Fruit fly (Drosophila melanogaster) whole organism, adult: ENCODE results near the gene Gr64d.

ENCODE experiments used
- CG11617 ChIP-seq: fragments of 200-800 bp; sonication (Bioruptor generic); optimal IDR thresholded peaks from 2 replicates; lab custom pipeline; 2017; ENCODE audit warnings: mild to moderate bottlenecking, missing biosample characterization, missing genetic modification reagents, missing genetic modification characterization
- CG12768 ChIP-seq: fragments of 200-800 bp; sonication (Bioruptor generic); optimal IDR thresholded peaks from 2 replicates; lab custom pipeline; 2017; ENCODE audit warnings: missing biosample characterization, missing genetic modification characterization, mild to moderate bottlenecking, moderate library complexity, missing genetic modification reagents
- CG1620 ChIP-seq: fragments of 200-800 bp; sonication (Bioruptor generic); optimal IDR thresholded peaks from 2 replicates; lab custom pipeline; 2016; ENCODE audit warnings: missing biosample characterization, missing genetic modification characterization
- CG7101 ChIP-seq: fragments of 200-800 bp; sonication (Bioruptor generic); optimal IDR thresholded peaks from 2 replicates; lab custom pipeline; 2018; ENCODE audit warnings: missing biosample characterization, mild to moderate bottlenecking, missing genetic modification characterization, moderate library complexity
- Hr96 ChIP-seq: fragments of 200-800 bp; sonication (Bioruptor generic); optimal IDR thresholded peaks from 2 replicates; lab custom pipeline; 2016; ENCODE audit warnings: missing biosample characterization, missing genetic modification characterization
- Mnt ChIP-seq: fragments of 200-800 bp; sonication (Bioruptor generic); optimal IDR thresholded peaks from 2 replicates; lab custom pipeline; 2016; ENCODE audit warnings: missing biosample characterization, mild to moderate bottlenecking, missing genetic modification characterization
- kay ChIP-seq: fragments of 200-800 bp; sonication (Bioruptor generic); peaks from one replicate; lab custom pipeline; 2016; ENCODE audit warnings: missing biosample characterization, missing genetic modification characterization, borderline replicate concordance

- TF ChIP-seq CG11617 (GFP tag; lab: Kevin White, UChicago) (no peak), Mnt (GFP tag; lab: Kevin White, UChicago) (no peak), CG7101 (tag; lab: Kevin White, UChicago) (no peak), kay (GFP tag; lab: Kevin White, UChicago) (peak; percentile 33), Hr96 (no peak), CG1620 (no peak), CG12768 (GFP tag; lab: Kevin White, UChicago) (no peak)
These were observed 37.2 kb downstream of the Gr64d start, which contains the start of gene CG32259 for dm6 chr3L:4069069-4069468.
